Worm (Caenorhabditis elegans) whole organism, L4/young adult: Measurements from ENCODE around the gene ZK643.6.

Experiments
- dao-5 ChIP-seq: sonication (generic microtip); optimal IDR thresholded peaks from 2 replicates; lab custom pipeline; 2016; ENCODE audit warnings: missing genotype, missing genetic modification characterization, moderate library complexity, missing compliant biosample characterization
- him-1 ChIP-seq: sonication (generic microtip); optimal IDR thresholded peaks from 2 replicates; lab custom pipeline; 2016; ENCODE audit warnings: missing genotype, missing genetic modification reagents, missing genetic modification characterization, missing compliant biosample characterization

ce11 chrIII:8911598-8912194 lies 48.9 kb downstream of the ZK643.6 start, which contains the start of gene tpk-1:
- TF ChIP-seq dao-5 (tag; lab: Kevin White, UChicago) (no peak), him-1 (tag; lab: Kevin White, UChicago) (peak; percentile 26)
